Worm (Caenorhabditis elegans) whole organism, early embryonic: ENCODE results near the gene jtr-1.
A peak's percentile ranks its signal among the peaks of the same experiment; 100 is the strongest.

ENCODE experiments used
- B0310.2 ChIP-seq: sonication (generic microtip); optimal IDR thresholded peaks from 2 replicates; lab custom pipeline; 2016; ENCODE audit warnings: mild to moderate bottlenecking, missing genetic modification characterization, missing compliant biosample characterization
- F13C5.2 ChIP-seq: sonication (generic microtip); optimal IDR thresholded peaks from 2 replicates; lab custom pipeline; 2017; ENCODE audit warnings: mild to moderate bottlenecking, missing genetic modification characterization, inconsistent platforms, missing compliant biosample characterization
- aly-1 ChIP-seq: sonication (generic microtip); optimal IDR thresholded peaks from 2 replicates; lab custom pipeline; 2016; ENCODE audit warnings: missing genetic modification characterization, missing compliant biosample characterization
- ama-1 ChIP-seq: fragments of 150-350 bp; optimal IDR thresholded peaks from 2 replicates; lab custom pipeline; 2014
- ceh-13 ChIP-seq: fragments of 200-800 bp; sonication (Bioruptor generic); optimal IDR thresholded peaks from 2 replicates; lab custom pipeline; 2018; ENCODE audit warnings: mild to moderate bottlenecking, missing genetic modification characterization, missing compliant biosample characterization
- ceh-36 ChIP-seq: sonication (generic microtip); optimal IDR thresholded peaks from 2 replicates; lab custom pipeline; 2016; ENCODE audit warnings: missing genetic modification characterization, inconsistent platforms, missing compliant biosample characterization
- ets-7 ChIP-seq: sonication (generic microtip); optimal IDR thresholded peaks from 2 replicates; lab custom pipeline; 2016; ENCODE audit warnings: missing genotype, missing genetic modification characterization, missing compliant biosample characterization
- flt-1 ChIP-seq: fragments of 200-800 bp; sonication (Bioruptor generic); IDR thresholded peaks from 2 replicates; pipeline ENCODE4 v1.3.6; 2022; ENCODE audit warnings: missing genetic modification characterization, missing compliant biosample characterization
- hmbx-1 ChIP-seq: sonication (generic microtip); optimal IDR thresholded peaks from 2 replicates; lab custom pipeline; 2016; ENCODE audit warnings: mild to moderate bottlenecking, missing genetic modification characterization, missing compliant biosample characterization
- hmg-4 ChIP-seq: fragments of 200-800 bp; sonication (Bioruptor generic); optimal IDR thresholded peaks from 2 replicates; lab custom pipeline; 2018; ENCODE audit warnings: mild to moderate bottlenecking, missing genetic modification characterization, missing compliant biosample characterization
- hnd-1 ChIP-seq: sonication (generic microtip); optimal IDR thresholded peaks from 2 replicates; lab custom pipeline; 2016; ENCODE audit warnings: missing genetic modification characterization, missing compliant biosample characterization
- pes-1 ChIP-seq: fragments of 200-800 bp; sonication (Bioruptor generic); IDR thresholded peaks from 2 replicates; pipeline ENCODE4 v1.3.6; 2022; ENCODE audit warnings: missing genetic modification reagents, missing genetic modification characterization, missing compliant biosample characterization
- scrt-1 ChIP-seq: fragments of 200-800 bp; sonication (Bioruptor generic); IDR thresholded peaks from 2 replicates; pipeline ENCODE4 v1.3.6; 2022; ENCODE audit warnings: missing genetic modification characterization, missing compliant biosample characterization
- sea-1 ChIP-seq: fragments of 200-800 bp; sonication (Bioruptor generic); conservative IDR thresholded peaks from 2 replicates; pipeline ENCODE4 v1.3.6; 2022; ENCODE audit warnings: missing genetic modification characterization, missing compliant biosample characterization
- tbx-11 ChIP-seq: fragments of 200-800 bp; sonication (Bioruptor generic); IDR thresholded peaks from 2 replicates; pipeline ENCODE4 v1.3.6; 2022; ENCODE audit warnings: missing genetic modification characterization, missing compliant biosample characterization
- tbx-37 ChIP-seq: fragments of 200-800 bp; sonication (Bioruptor generic); conservative IDR thresholded peaks from 2 replicates; pipeline ENCODE4 v1.3.6; 2022; ENCODE audit warnings: missing genetic modification reagents, missing genetic modification characterization, missing compliant biosample characterization
- tra-4 ChIP-seq: sonication (generic microtip); optimal IDR thresholded peaks from 2 replicates; lab custom pipeline; 2017; ENCODE audit warnings: missing genetic modification characterization, missing compliant biosample characterization

jtr-1 gene

ce11 chrIV:1381596-1382274, 39.0 kb upstream of the jtr-1 start:
- TF ChIP-seq scrt-1 (GFP tag; lab: Robert Waterston, UW) (no peak), flt-1 (GFP tag; lab: Robert Waterston, UW) (no peak), sea-1 (GFP tag; lab: Robert Waterston, UW) (no peak), B0310.2 (tag; lab: Kevin White, UChicago) (no peak), hmbx-1 (tag; lab: Kevin White, UChicago) (no peak), tbx-11 (GFP tag; lab: Robert Waterston, UW) (no peak), pes-1 (GFP tag; lab: Robert Waterston, UW) (no peak), ceh-36 (tag; lab: Kevin White, UChicago) (no peak), tbx-37 (no peak), tra-4 (tag; lab: Kevin White, UChicago) (no peak), ama-1 (lab: Kevin White, UChicago) (no peak), ceh-13 (GFP tag; lab: Kevin White, UChicago) (no peak), hmg-4 (no peak), F13C5.2 (tag; lab: Kevin White, UChicago) (no peak), ets-7 (tag; lab: Kevin White, UChicago) (no peak), hnd-1 (tag; lab: Kevin White, UChicago) (no peak), aly-1 (tag; lab: Kevin White, UChicago) (no peak)

DNA sequence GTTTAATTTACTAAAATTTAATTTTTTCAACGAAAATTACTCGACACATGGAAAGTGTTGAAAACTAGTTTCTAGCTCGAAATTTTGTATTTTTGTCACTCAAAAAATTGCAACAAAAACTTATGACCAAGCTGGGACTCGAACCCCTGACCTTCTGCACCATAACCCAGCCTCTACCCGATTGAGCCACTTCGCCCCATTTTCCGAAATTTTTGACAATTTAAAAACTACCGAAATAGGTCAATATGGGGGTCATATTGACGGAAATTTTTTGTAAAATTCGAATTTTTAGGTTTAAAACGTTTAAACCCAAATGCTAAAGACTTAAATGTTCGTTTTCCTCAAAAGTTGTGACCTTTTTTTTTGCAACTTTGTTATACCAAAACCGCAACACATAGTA, 35.2 kb upstream of the jtr-1 start:
- TF ChIP-seq ama-1 (lab: Kevin White, UChicago) = no peak
- TF ChIP-seq F13C5.2 (tag; lab: Kevin White, UChicago) = no peak
- no peak for TF ChIP-seq ets-7 (tag; lab: Kevin White, UChicago)
- TF ChIP-seq tbx-11 (GFP tag; lab: Robert Waterston, UW) = no peak
- no peak for TF ChIP-seq tbx-37
- TF ChIP-seq tra-4 (tag; lab: Kevin White, UChicago) = no peak
- TF ChIP-seq hnd-1 (tag; lab: Kevin White, UChicago) = no peak
- no peak for TF ChIP-seq pes-1 (GFP tag; lab: Robert Waterston, UW)
- TF ChIP-seq aly-1 (tag; lab: Kevin White, UChicago) = no peak
- no peak for TF ChIP-seq B0310.2 (tag; lab: Kevin White, UChicago)

DNA sequence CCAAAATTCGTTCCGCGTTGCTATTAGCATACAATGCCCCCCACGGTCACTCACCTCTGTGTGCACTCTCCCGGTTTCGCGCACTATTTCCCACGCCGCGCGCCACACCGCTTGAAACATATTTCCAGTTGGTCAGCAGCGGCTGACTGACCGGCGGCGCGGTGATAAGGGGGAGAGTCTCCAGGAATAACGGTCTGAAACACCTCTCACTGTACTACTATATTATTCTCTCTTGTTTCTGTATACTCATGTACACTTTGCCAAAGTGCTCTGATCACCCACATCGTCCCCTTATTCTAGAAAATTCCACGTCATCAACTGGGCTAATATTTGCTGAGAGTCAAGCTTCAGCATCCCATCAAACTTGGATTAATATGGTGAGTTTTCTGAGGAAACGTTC, 34.8 kb upstream of the jtr-1 start, which contains the start of gene nhr-41:
Gene nhr-41, plus strand, starts transcription at position 301 of the 400 bp plus-strand sequence.
- TF ChIP-seq ceh-36 (tag; lab: Kevin White, UChicago) (no peak), B0310.2 (tag; lab: Kevin White, UChicago) (no peak), tra-4 (tag; lab: Kevin White, UChicago) (no peak), ets-7 (tag; lab: Kevin White, UChicago) (no peak), ama-1 (lab: Kevin White, UChicago) (no peak), pes-1 (GFP tag; lab: Robert Waterston, UW) (no peak), F13C5.2 (tag; lab: Kevin White, UChicago) (no peak), tbx-37 (no peak), scrt-1 (GFP tag; lab: Robert Waterston, UW) (no peak), sea-1 (GFP tag; lab: Robert Waterston, UW) (no peak), hmbx-1 (tag; lab: Kevin White, UChicago) (no peak), hmg-4 (no peak), aly-1 (tag; lab: Kevin White, UChicago) (no peak), flt-1 (GFP tag; lab: Robert Waterston, UW) (no peak)

ce11 chrIV:1388079-1388478, 32.6 kb upstream of the jtr-1 start:
- TF ChIP-seq hmbx-1 (tag; lab: Kevin White, UChicago) (peak; percentile 25), tra-4 (tag; lab: Kevin White, UChicago) (no peak), hnd-1 (tag; lab: Kevin White, UChicago) (peak; percentile 59), tbx-11 (GFP tag; lab: Robert Waterston, UW) (peak; percentile 87), pes-1 (GFP tag; lab: Robert Waterston, UW) (peak; percentile 91), sea-1 (GFP tag; lab: Robert Waterston, UW) (peak; percentile 80), ama-1 (lab: Kevin White, UChicago) (no peak), scrt-1 (GFP tag; lab: Robert Waterston, UW) (peak; percentile 92), aly-1 (tag; lab: Kevin White, UChicago) (peak; percentile 40), ceh-36 (tag; lab: Kevin White, UChicago) (peak; percentile 65), ets-7 (tag; lab: Kevin White, UChicago) (peak; percentile 31), F13C5.2 (tag; lab: Kevin White, UChicago) (peak; percentile 78), flt-1 (GFP tag; lab: Robert Waterston, UW) (peak; percentile 90), B0310.2 (tag; lab: Kevin White, UChicago) (peak; percentile 82), ceh-13 (GFP tag; lab: Kevin White, UChicago) (peak; percentile 53), hmg-4 (peak; percentile 80), tbx-37 (peak; percentile 90)

DNA sequence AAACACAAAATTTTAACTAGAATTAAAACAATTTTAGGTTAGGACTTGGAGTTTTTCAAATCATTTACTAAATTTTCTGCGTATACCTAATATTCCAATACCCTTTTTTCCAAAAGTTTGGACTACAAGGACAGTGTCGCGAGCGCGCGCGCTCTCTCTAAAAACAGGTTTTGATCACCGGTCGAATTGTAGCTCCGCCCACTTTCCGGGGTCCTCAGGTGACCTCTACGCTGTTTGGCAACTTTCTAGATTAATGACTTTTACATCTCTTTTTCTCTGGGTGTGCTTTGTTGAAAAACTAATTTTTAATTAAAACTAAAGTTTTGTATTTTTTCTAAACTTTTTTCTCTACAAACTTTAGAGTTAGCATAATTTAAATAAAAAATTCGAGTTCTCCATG, 31.7 kb upstream of the jtr-1 start:
- TF ChIP-seq F13C5.2 (tag; lab: Kevin White, UChicago) (no peak), pes-1 (GFP tag; lab: Robert Waterston, UW) (no peak)

DNA sequence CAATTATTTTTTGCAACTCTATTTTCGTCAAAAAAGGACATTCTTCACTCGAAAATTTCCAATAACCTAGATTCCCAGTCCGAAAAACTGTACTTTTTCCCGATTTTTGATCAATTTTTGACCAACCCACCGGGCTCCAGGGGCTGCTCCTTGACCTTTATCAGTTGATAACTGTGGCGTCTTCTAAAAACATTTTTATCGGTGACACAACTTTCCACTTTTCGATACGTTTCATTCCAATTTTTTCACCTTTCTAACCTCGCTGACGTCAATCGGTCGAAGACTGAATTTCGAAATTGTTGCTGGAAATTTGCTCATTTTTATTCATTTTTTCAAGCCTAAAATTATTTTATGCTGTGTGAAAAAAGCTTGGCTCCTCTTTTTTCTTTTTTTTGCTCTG, 31.1 kb upstream of the jtr-1 start:
- no peak for TF ChIP-seq ceh-36 (tag; lab: Kevin White, UChicago)
- TF ChIP-seq ceh-13 (GFP tag; lab: Kevin White, UChicago) = no peak
- no peak for TF ChIP-seq ets-7 (tag; lab: Kevin White, UChicago)
- TF ChIP-seq tbx-37 = no peak
- no peak for TF ChIP-seq B0310.2 (tag; lab: Kevin White, UChicago)
- TF ChIP-seq tra-4 (tag; lab: Kevin White, UChicago) = no peak
- no peak for TF ChIP-seq flt-1 (GFP tag; lab: Robert Waterston, UW)
- TF ChIP-seq sea-1 (GFP tag; lab: Robert Waterston, UW) = no peak
- TF ChIP-seq hnd-1 (tag; lab: Kevin White, UChicago) = no peak
- no peak for TF ChIP-seq ama-1 (lab: Kevin White, UChicago)
- TF ChIP-seq tbx-11 (GFP tag; lab: Robert Waterston, UW) = no peak
- no peak for TF ChIP-seq aly-1 (tag; lab: Kevin White, UChicago)
